Fruit fly (Drosophila melanogaster): ENCODE measurements around the gene lmgA.
A peak's percentile ranks its signal among the peaks of the same experiment; 100 is the strongest.

lmgA gene

DNA sequence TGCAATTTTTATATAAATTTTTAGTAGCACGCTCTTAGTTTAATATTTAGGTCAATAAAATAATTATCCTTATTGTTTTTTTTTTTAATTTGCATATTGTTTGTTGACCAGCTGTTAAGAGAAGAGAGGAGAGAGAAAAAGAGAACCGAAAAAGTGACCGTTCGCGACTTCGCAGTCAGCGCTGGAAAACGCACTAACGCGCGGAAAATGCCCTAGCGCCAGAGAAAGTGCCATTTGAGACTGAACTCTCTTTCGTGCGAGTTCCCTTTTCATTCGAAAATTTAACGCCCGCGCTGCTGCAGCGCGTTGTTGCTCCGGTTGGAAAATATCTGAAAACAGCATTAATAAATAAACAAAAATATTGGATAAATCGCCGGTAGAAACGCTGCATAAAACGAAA, 14.7 kb upstream of the lmgA start (continued):
- TF ChIP-seq CG31365 (tag; optimal IDR thresholded peaks at IDR 0.05), result no peak
- TF ChIP-seq CG17829 (tag; optimal IDR thresholded peaks at IDR 0.05), result peak; percentile 42
- no peak for TF ChIP-seq cato (GFP tag; optimal IDR thresholded peaks at IDR 0.05; ENCODE audit: borderline replicate concordance)
- TF ChIP-seq nau (GFP tag; optimal IDR thresholded peaks at IDR 0.05), result no peak
- TF ChIP-seq tup (GFP tag; optimal IDR thresholded peaks at IDR 0.05), result no peak
- peak; percentile 80; the same call in 2 of the 3 replicates for TF ChIP-seq ci (GFP tag; IDR thresholded peaks at IDR 0.05)
- TF ChIP-seq jumu (GFP tag; optimal IDR thresholded peaks at IDR 0.05), result no peak
- TF ChIP-seq Adf1 (GFP tag; IDR thresholded peaks at IDR 0.05), result peak; percentile 66
- TF ChIP-seq wek (GFP tag; optimal IDR thresholded peaks at IDR 0.05), result peak; percentile 44
- TF ChIP-seq CG16813 (GFP tag; IDR thresholded peaks at IDR 0.05; ENCODE audit: partially characterized antibody), result no peak; the same call in 2 of the 3 replicates
- no peak for TF ChIP-seq Dip2 (GFP tag; IDR thresholded peaks at IDR 0.05)
- peak; percentile 10; the same call in 1 of the 3 replicates for TF ChIP-seq CG34422 (GFP tag; IDR thresholded peaks at IDR 0.05)
- peak; percentile 53 for TF ChIP-seq CG8924 (tag; optimal IDR thresholded peaks at IDR 0.05)
- TF ChIP-seq Ravus (GFP tag; IDR thresholded peaks at IDR 0.05), result no peak
- TF ChIP-seq CG17568 (GFP tag; optimal IDR thresholded peaks at IDR 0.05), result no peak
- TF ChIP-seq row (GFP tag; IDR thresholded peaks at IDR 0.05), result peak; percentile 34; the same call in 1 of the 3 replicates
- no peak for TF ChIP-seq otp (GFP tag; IDR thresholded peaks at IDR 0.05)
- no peak for TF ChIP-seq mam (GFP tag; optimal IDR thresholded peaks at IDR 0.05)
- no peak for TF ChIP-seq Stat92E (GFP tag; optimal IDR thresholded peaks at IDR 0.05)
- no peak for TF ChIP-seq CG7357 (GFP tag; IDR thresholded peaks at IDR 0.05)
- no peak for TF ChIP-seq BtbVII (GFP tag; optimal IDR thresholded peaks at IDR 0.05)
- no peak for TF ChIP-seq CG3065 (GFP tag; optimal IDR thresholded peaks at IDR 0.05)
- peak; percentile 22 for TF ChIP-seq CG2712 (tag; optimal IDR thresholded peaks at IDR 0.05)
- no peak for TF ChIP-seq YL-1 (GFP tag; optimal IDR thresholded peaks at IDR 0.05)
- no peak for TF ChIP-seq CG32767 (GFP tag; IDR thresholded peaks at IDR 0.05)
- TF ChIP-seq Blimp-1 (GFP tag; optimal IDR thresholded peaks at IDR 0.05), result no peak
- peak; percentile 6 for TF ChIP-seq gcm (GFP tag; optimal IDR thresholded peaks at IDR 0.05)
- TF ChIP-seq Hr51 (GFP tag; optimal IDR thresholded peaks at IDR 0.05), result no peak
- TF ChIP-seq ind (GFP tag; optimal IDR thresholded peaks at IDR 0.05), result no peak
- TF ChIP-seq chinmo (GFP tag; IDR thresholded peaks at IDR 0.05; ENCODE audit: partially characterized antibody), result no peak
- TF ChIP-seq H2.0 (GFP tag; IDR thresholded peaks at IDR 0.05), result no peak
- peak; percentile 7 for TF ChIP-seq CG11723 (GFP tag; optimal IDR thresholded peaks at IDR 0.05)
- no peak for TF ChIP-seq E2f1 (GFP tag; IDR thresholded peaks at IDR 0.05)
- TF ChIP-seq dpn (GFP tag; optimal IDR thresholded peaks at IDR 0.05), result peak in 1 of 2 experiments; percentile 24
- TF ChIP-seq Lpt (GFP tag; optimal IDR thresholded peaks at IDR 0.05), result no peak
- TF ChIP-seq tll (GFP tag; optimal IDR thresholded peaks at IDR 0.05), result no peak
- TF ChIP-seq rib (GFP tag; IDR thresholded peaks at IDR 0.05), result peak; percentile 12; the same call in 1 of the 2 replicates
- no peak for TF ChIP-seq gce (GFP tag; IDR thresholded peaks at IDR 0.05)
- no peak for TF ChIP-seq gro (GFP tag; optimal IDR thresholded peaks at IDR 0.05)
- TF ChIP-seq CG33557 (GFP tag; optimal IDR thresholded peaks at IDR 0.05), result peak; percentile 41
- TF ChIP-seq Dref (GFP tag; IDR thresholded peaks at IDR 0.05), result no peak
- TF ChIP-seq HLHmδ (GFP tag; optimal IDR thresholded peaks at IDR 0.05), result peak; percentile 92
- peak; percentile 20 for TF ChIP-seq CG15514 (GFP tag; optimal IDR thresholded peaks at IDR 0.05)
- no peak for TF ChIP-seq Hr3 (GFP tag; optimal IDR thresholded peaks at IDR 0.05)
- no peak for TF ChIP-seq lmd (GFP tag; IDR thresholded peaks at IDR 0.05)
- TF ChIP-seq CG7271 (tag; optimal IDR thresholded peaks at IDR 0.05), result no peak
- TF ChIP-seq pfk (GFP tag; optimal IDR thresholded peaks at IDR 0.05), result peak; percentile 87
- TF ChIP-seq CG14860 (GFP tag; IDR thresholded peaks at IDR 0.05; ENCODE audit: partially characterized antibody), result no peak
- TF ChIP-seq sens-2 (GFP tag; IDR thresholded peaks at IDR 0.05), result no peak; the same call in 1 of the 2 replicates
- TF ChIP-seq CG13424 (tag; optimal IDR thresholded peaks at IDR 0.05), result no peak
